Fruit fly (Drosophila melanogaster) whole organism, embryonic: ENCODE measurements around the gene peng.
A peak's percentile ranks its signal among the peaks of the same experiment; 100 is the strongest.

Source experiments
- ATbp ChIP-seq: fragments of 200-800 bp; sonication (Bioruptor generic); optimal IDR thresholded peaks from 2 replicates; lab custom pipeline; 2017; ENCODE audit warnings: missing biosample characterization, mild to moderate bottlenecking, missing genetic modification characterization, missing genetic modification reagents
- Atf6 ChIP-seq: fragments of 200-800 bp; sonication (Bioruptor generic); IDR thresholded peaks from 2 replicates; pipeline ENCODE4 v1.3.6; 2022; ENCODE audit warnings: missing biosample characterization, missing genetic modification characterization
- Bteb2 ChIP-seq: fragments of 200-800 bp; sonication (Bioruptor generic); optimal IDR thresholded peaks from 2 replicates; lab custom pipeline; 2016; ENCODE audit warnings: missing biosample characterization, missing genetic modification characterization
- CG10267 ChIP-seq: fragments of 200-800 bp; sonication (Bioruptor generic); optimal IDR thresholded peaks from 2 replicates; lab custom pipeline; 2018; ENCODE audit warnings: missing biosample characterization, mild to moderate bottlenecking, missing genetic modification characterization, moderate library complexity
- CG10543 ChIP-seq: fragments of 200-800 bp; sonication (Bioruptor generic); optimal IDR thresholded peaks from 3 replicates; lab custom pipeline; 2017; ENCODE audit warnings: missing biosample characterization, mild to moderate bottlenecking, missing genetic modification characterization, moderate library complexity
- CG11723 ChIP-seq: fragments of 200-800 bp; sonication (Bioruptor generic); optimal IDR thresholded peaks from 2 replicates; lab custom pipeline; 2017; ENCODE audit warnings: missing biosample characterization, mild to moderate bottlenecking, missing genetic modification characterization
- CG12155 ChIP-seq: fragments of 200-800 bp; sonication (Bioruptor generic); optimal IDR thresholded peaks from 3 replicates; lab custom pipeline; 2016; ENCODE audit warnings: missing biosample characterization, missing genetic modification characterization
- CG12744 ChIP-seq: fragments of 200-800 bp; sonication (Bioruptor generic); optimal IDR thresholded peaks from 2 replicates; lab custom pipeline; 2016; ENCODE audit warnings: missing biosample characterization, missing genetic modification characterization
- CG13775 ChIP-seq: fragments of 200-800 bp; sonication (Bioruptor generic); optimal IDR thresholded peaks from 3 replicates; lab custom pipeline; 2017; ENCODE audit warnings: missing biosample characterization, mild to moderate bottlenecking, missing genetic modification characterization
- CG1602 ChIP-seq: fragments of 200-800 bp; sonication (Bioruptor generic); optimal IDR thresholded peaks from 3 replicates; lab custom pipeline; 2016; ENCODE audit warnings: missing biosample characterization, missing genetic modification characterization
- CG17612 ChIP-seq: fragments of 200-800 bp; sonication (Bioruptor generic); IDR thresholded peaks from 2 replicates; pipeline ENCODE4 v1.3.6; 2022; ENCODE audit warnings: missing biosample characterization, missing genetic modification characterization
- CG1832 ChIP-seq: fragments of 200-800 bp; sonication (Bioruptor generic); optimal IDR thresholded peaks from 2 replicates; lab custom pipeline; 2017; ENCODE audit warnings: missing biosample characterization, mild to moderate bottlenecking, missing genetic modification characterization, inconsistent platforms
- CG18476 ChIP-seq: fragments of 200-800 bp; sonication (Bioruptor generic); optimal IDR thresholded peaks from 2 replicates; lab custom pipeline; 2016; ENCODE audit warnings: missing biosample characterization, mild to moderate bottlenecking, missing genetic modification characterization
- CG18764 ChIP-seq: fragments of 200-800 bp; sonication (Bioruptor generic); optimal IDR thresholded peaks from 3 replicates; lab custom pipeline; 2016; ENCODE audit warnings: missing biosample characterization, missing genetic modification characterization
- CG2116 ChIP-seq: fragments of 200-800 bp; sonication (Bioruptor generic); optimal IDR thresholded peaks from 3 replicates; lab custom pipeline; 2018; ENCODE audit warnings: missing biosample characterization, mild to moderate bottlenecking, missing genetic modification characterization
- CG2120 ChIP-seq: fragments of 200-800 bp; sonication (Bioruptor generic); optimal IDR thresholded peaks from 3 replicates; lab custom pipeline; 2016; ENCODE audit warnings: missing biosample characterization, missing genetic modification characterization
- CG30020 ChIP-seq: fragments of 200-800 bp; optimal IDR thresholded peaks from 2 replicates; lab custom pipeline; 2019; ENCODE audit warnings: missing biosample characterization, mild to moderate bottlenecking, missing genetic modification characterization, moderate library complexity
- CG33557 ChIP-seq: fragments of 200-800 bp; sonication (Bioruptor generic); optimal IDR thresholded peaks from 2 replicates; lab custom pipeline; 2019; ENCODE audit warnings: missing biosample characterization, mild to moderate bottlenecking, missing genetic modification characterization, moderate library complexity
- CG3407 ChIP-seq: fragments of 200-800 bp; sonication (Bioruptor generic); optimal IDR thresholded peaks from 2 replicates; lab custom pipeline; 2018; ENCODE audit warnings: missing biosample characterization, mild to moderate bottlenecking, missing genetic modification characterization
- CG4328 ChIP-seq: fragments of 200-800 bp; sonication (Bioruptor generic); optimal IDR thresholded peaks from 3 replicates; lab custom pipeline; 2017; ENCODE audit warnings: missing biosample characterization, missing genetic modification reagents, missing genetic modification characterization
- CG6813 ChIP-seq: fragments of 200-800 bp; sonication (Bioruptor generic); optimal IDR thresholded peaks from 2 replicates; lab custom pipeline; 2017; ENCODE audit warnings: missing biosample characterization, missing genetic modification characterization, mild to moderate bottlenecking, moderate library complexity, missing genetic modification reagents
- CG7271 ChIP-seq: fragments of 200-800 bp; sonication (Bioruptor generic); optimal IDR thresholded peaks from 2 replicates; lab custom pipeline; 2018; ENCODE audit warnings: missing biosample characterization, mild to moderate bottlenecking, missing genetic modification characterization, moderate library complexity
- CG7745 ChIP-seq: fragments of 200-800 bp; sonication (Bioruptor generic); optimal IDR thresholded peaks from 2 replicates; lab custom pipeline; 2018; ENCODE audit warnings: missing biosample characterization, mild to moderate bottlenecking, missing genetic modification characterization, moderate library complexity
- CG8765 ChIP-seq: fragments of 200-800 bp; sonication (Bioruptor generic); IDR thresholded peaks from 2 replicates; pipeline ENCODE4 v1.3.6; 2022; ENCODE audit warnings: missing biosample characterization, missing genetic modification characterization
- CG8924 ChIP-seq: fragments of 200-800 bp; optimal IDR thresholded peaks from 3 replicates; lab custom pipeline; 2019; ENCODE audit warnings: missing biosample characterization, mild to moderate bottlenecking, missing genetic modification characterization, moderate library complexity
- CG8944 ChIP-seq: fragments of 200-800 bp; sonication (Bioruptor generic); optimal IDR thresholded peaks from 3 replicates; lab custom pipeline; 2016; ENCODE audit warnings: missing biosample characterization, missing genetic modification characterization
- Dfd ChIP-seq, 2 experiments: fragments of >200 bp; optimal IDR thresholded peaks; 2 replicates each; lab custom pipeline; 2017; ENCODE audit warnings: missing biosample characterization in 2 of 2, missing genetic modification characterization in 2 of 2
- Ets65A ChIP-seq: fragments of 200-800 bp; sonication (Bioruptor generic); peaks from one replicate; lab custom pipeline; 2016; ENCODE audit warnings: missing biosample characterization, missing genetic modification characterization
- Hmx ChIP-seq: fragments of 200-800 bp; sonication (Bioruptor generic); optimal IDR thresholded peaks from 2 replicates; lab custom pipeline; 2016; ENCODE audit warnings: missing biosample characterization, missing genetic modification characterization
- Hsf ChIP-seq: fragments of 200-800 bp; sonication (Bioruptor generic); optimal IDR thresholded peaks from 3 replicates; lab custom pipeline; 2016; ENCODE audit warnings: missing biosample characterization, missing genetic modification characterization
- Ptx1 ChIP-seq: fragments of 200-800 bp; sonication (Bioruptor generic); IDR thresholded peaks from 2 replicates; pipeline ENCODE4 v1.3.6; 2022; ENCODE audit warnings: missing biosample characterization, missing genetic modification characterization
- amos ChIP-seq: fragments of 200-800 bp; sonication (Bioruptor generic); IDR thresholded peaks from 2 replicates; pipeline ENCODE4 v1.3.6; 2022; ENCODE audit warnings: missing biosample characterization, missing genetic modification characterization; ENCODE audit not compliant: partially characterized antibody
- aop ChIP-seq: fragments of 200-800 bp; sonication (Bioruptor generic); IDR thresholded peaks from 2 replicates; pipeline ENCODE4 v1.3.6; 2022; ENCODE audit warnings: missing biosample characterization, missing genetic modification characterization
- bsh ChIP-seq, 2 experiments: fragments of 200-800 bp; sonication (Bioruptor generic); optimal IDR thresholded peaks; 2 replicates each; lab custom pipeline; 2017 to 2018; ENCODE audit warnings: mild to moderate bottlenecking in 2 of 2, missing biosample characterization in 2 of 2, missing genetic modification characterization in 2 of 2, moderate library complexity in 1 of 2
- cg ChIP-seq: fragments of 200-800 bp; sonication (Bioruptor generic); optimal IDR thresholded peaks from 3 replicates; lab custom pipeline; 2019; ENCODE audit warnings: missing biosample characterization, mild to moderate bottlenecking, missing genetic modification characterization, moderate library complexity
- chinmo ChIP-seq: fragments of 200-800 bp; sonication (Bioruptor generic); IDR thresholded peaks from 4 replicates; pipeline ENCODE4 v1.3.6; 2022; ENCODE audit warnings: missing biosample characterization, missing genetic modification characterization; ENCODE audit not compliant: partially characterized antibody
- dm ChIP-seq: fragments of 200-800 bp; sonication (Bioruptor generic); optimal IDR thresholded peaks from 3 replicates; lab custom pipeline; 2016; ENCODE audit warnings: missing biosample characterization, missing genetic modification characterization
- dmrt99B ChIP-seq: fragments of 200-800 bp; sonication (Bioruptor generic); optimal IDR thresholded peaks from 2 replicates; lab custom pipeline; 2018; ENCODE audit warnings: missing biosample characterization, mild to moderate bottlenecking, missing genetic modification characterization, moderate library complexity
- ems ChIP-seq: fragments of 200-800 bp; sonication (Bioruptor generic); optimal IDR thresholded peaks from 3 replicates; lab custom pipeline; 2016; ENCODE audit warnings: missing biosample characterization, missing genetic modification characterization
- exex ChIP-seq: fragments of 200-800 bp; sonication (Bioruptor generic); optimal IDR thresholded peaks from 4 replicates; lab custom pipeline; 2018; ENCODE audit warnings: missing biosample characterization, mild to moderate bottlenecking, missing genetic modification characterization, moderate library complexity
- eyg ChIP-seq: fragments of 200-800 bp; sonication (Bioruptor generic); optimal IDR thresholded peaks from 3 replicates; lab custom pipeline; 2016; ENCODE audit warnings: missing biosample characterization, missing genetic modification characterization
- gem ChIP-seq: fragments of 200-800 bp; sonication (Bioruptor generic); optimal IDR thresholded peaks from 2 replicates; lab custom pipeline; 2019; ENCODE audit warnings: missing biosample characterization, mild to moderate bottlenecking, missing genetic modification characterization, moderate library complexity
- hth ChIP-seq: fragments of >200 bp; optimal IDR thresholded peaks from 2 replicates; lab custom pipeline; 2017; ENCODE audit warnings: inconsistent platforms
- lov ChIP-seq, 2 experiments: fragments of 200-800 bp in 1 of 2; fragments of >200 bp in 1 of 2; sonication (Bioruptor generic) in 1 of 2; IDR thresholded peaks in 1 of 2; optimal IDR thresholded peaks in 1 of 2; 2 replicates in 1 of 2; 3 replicates in 1 of 2; pipeline versions ENCODE4 v1.3.6 to Lab custom; 2017 to 2022; ENCODE audit warnings: missing biosample characterization in 1 of 2, missing genetic modification characterization in 1 of 2
- scrt ChIP-seq: fragments of 200-800 bp; sonication (Bioruptor generic); optimal IDR thresholded peaks from 2 replicates; lab custom pipeline; 2018; ENCODE audit warnings: missing biosample characterization, mild to moderate bottlenecking, missing genetic modification characterization, moderate library complexity
- sens-2 ChIP-seq: fragments of 200-800 bp; sonication (Bioruptor generic); IDR thresholded peaks from 2 replicates; pipeline ENCODE4 v1.3.6; 2022; ENCODE audit warnings: missing biosample characterization, missing genetic modification characterization
- sisA ChIP-seq: fragments of 200-800 bp; sonication (Bioruptor generic); IDR thresholded peaks from 2 replicates; pipeline ENCODE4 v1.3.6; 2022; ENCODE audit warnings: missing biosample characterization, missing genetic modification characterization
- slbo ChIP-seq: fragments of 200-800 bp; sonication (Bioruptor generic); IDR thresholded peaks from 2 replicates; pipeline ENCODE4 v1.3.6; 2022; ENCODE audit warnings: missing biosample characterization, missing genetic modification characterization
- tll ChIP-seq, 2 experiments: fragments of 200-800 bp in 1 of 2; fragments of >200 bp in 1 of 2; sonication (Bioruptor generic) in 1 of 2; optimal IDR thresholded peaks; 2 replicates each; lab custom pipeline; 2017 to 2019; ENCODE audit warnings: missing biosample characterization in 2 of 2, missing genetic modification characterization in 2 of 2, mild to moderate bottlenecking in 1 of 2, moderate library complexity in 1 of 2

peng gene

DNA sequence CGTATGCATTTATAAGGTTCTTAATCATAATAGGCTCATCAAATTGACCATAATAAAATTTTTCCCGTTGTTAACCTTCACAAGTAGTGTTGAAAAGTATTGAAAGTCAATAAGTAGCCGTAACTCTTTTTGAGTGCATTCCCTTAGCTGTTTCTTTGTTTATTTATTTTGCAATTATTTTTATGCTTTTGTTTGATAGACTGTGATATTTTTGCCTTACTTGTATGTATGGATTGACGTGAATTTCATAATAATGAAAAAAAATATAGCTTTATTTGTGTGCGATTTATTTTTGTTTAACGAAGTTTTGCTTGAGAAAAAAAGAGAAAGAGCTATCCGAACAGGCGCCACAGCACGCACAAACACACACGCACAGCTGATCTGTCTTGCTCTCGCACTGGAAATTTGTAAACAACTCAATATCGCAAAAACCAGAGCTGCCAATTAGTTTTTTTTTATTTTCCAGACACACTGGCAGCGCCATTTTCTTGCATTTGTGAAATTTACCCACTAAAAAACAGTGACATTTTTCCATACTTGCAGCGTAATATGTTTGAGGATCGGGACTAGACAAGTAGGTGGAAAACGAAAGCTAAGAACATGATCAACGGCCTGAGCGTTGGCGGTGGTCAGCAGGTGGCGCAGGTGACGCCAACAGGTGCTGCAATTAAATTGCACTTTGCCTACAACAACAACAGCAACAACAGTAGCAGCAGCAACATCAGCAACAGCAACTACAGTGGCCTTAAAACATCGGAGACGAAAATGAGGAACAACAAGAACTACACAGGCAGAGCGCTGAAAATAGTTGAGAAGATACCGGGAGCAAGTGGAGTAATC lies 19.7 kb upstream of the peng start (continued):
- TF ChIP-seq CG6813 (GFP tag; lab: Kevin White, UChicago) (no peak), CG4328 (GFP tag; lab: Kevin White, UChicago) (no peak), Ets65A (no peak), Ptx1 (GFP tag; lab: Robert Waterston, UW) (no peak), CG12155 (no peak), CG17612 (GFP tag; lab: Robert Waterston, UW) (no peak), CG1832 (GFP tag; lab: Kevin White, UChicago) (no peak), CG33557 (no peak), CG18476 (no peak), cg (peak; percentile 59), CG10267 (tag; lab: Kevin White, UChicago) (peak; percentile 64), ATbp (no peak), dmrt99B (tag; lab: Kevin White, UChicago) (no peak), Hmx (GFP tag; lab: Kevin White, UChicago) (no peak), aop (GFP tag; lab: Robert Waterston, UW) (no peak), CG12744 (no peak), CG13775 (no peak), sisA (GFP tag; lab: Robert Waterston, UW) (no peak), lov (optimal IDR thresholded peaks at IDR 0.05; lab: Kevin White, UChicago) (no peak), lov (GFP tag; IDR thresholded peaks at IDR 0.05; lab: Robert Waterston, UW) (no peak), CG10543 (GFP tag; lab: Kevin White, UChicago) (peak; percentile 14), CG8765 (GFP tag; lab: Robert Waterston, UW) (no peak), Dfd (GFP tag; optimal IDR thresholded peaks at IDR 0.05; lab: Kevin White, UChicago) (no peak), CG8944 (GFP tag; lab: Kevin White, UChicago) (no peak), chinmo (GFP tag; lab: Robert Waterston, UW) (peak; percentile 76; the same call in 1 of the 4 replicates), sens-2 (GFP tag; lab: Robert Waterston, UW) (no peak), eyg (GFP tag; lab: Kevin White, UChicago) (no peak), CG18764 (GFP tag; lab: Kevin White, UChicago) (no peak), hth (lab: Kevin White, UChicago) (no peak), slbo (GFP tag; lab: Robert Waterston, UW) (0 out of 2 replicates have a peak, but pooled peaks have one; percentile 19), tll (GFP tag; optimal IDR thresholded peaks at IDR 0.05; lab: Kevin White, UChicago) (no peak), CG1602 (no peak), dm (no peak), CG30020 (no peak), amos (GFP tag; lab: Robert Waterston, UW) (peak; percentile 19; the same call in 1 of the 2 replicates), bsh (GFP tag; optimal IDR thresholded peaks at IDR 0.05; lab: Kevin White, UChicago) (no peak), CG11723 (GFP tag; lab: Kevin White, UChicago) (no peak), CG3407 (no peak), gem (tag; lab: Kevin White, UChicago) (peak; percentile 6), ems (no peak), CG2120 (GFP tag; lab: Kevin White, UChicago) (peak; percentile 7), Bteb2 (no peak), exex (peak; percentile 1), scrt (GFP tag; lab: Kevin White, UChicago) (no peak), CG7745 (tag; lab: Kevin White, UChicago) (no peak), Atf6 (no peak), CG7271 (no peak), Hsf (no peak), CG8924 (tag; lab: Kevin White, UChicago) (no peak), CG2116 (GFP tag; lab: Kevin White, UChicago) (peak; percentile 6)
